Worm (Caenorhabditis elegans) whole organism, young adult: ENCODE results near the gene ZK930.7.
A peak's percentile ranks its signal among the peaks of the same experiment; 100 is the strongest.

Experiments
- D2030.7 ChIP-seq: fragments of 200-800 bp; sonication (Bioruptor generic); IDR thresholded peaks from 2 replicates; pipeline ENCODE4 v1.3.6; 2022; ENCODE audit warnings: missing genetic modification reagents, missing genetic modification characterization, missing compliant biosample characterization
- F49E8.2 ChIP-seq: sonication (generic microtip); optimal IDR thresholded peaks from 3 replicates; lab custom pipeline; 2017; ENCODE audit warnings: missing genetic modification characterization, mild to moderate bottlenecking, missing compliant biosample characterization, antibody characterized with exemption, moderate library complexity; ENCODE audit not compliant: insufficient read depth
- F57A8.1 ChIP-seq: fragments of 200-800 bp; sonication (Bioruptor generic); optimal IDR thresholded peaks from 2 replicates; lab custom pipeline; 2018; ENCODE audit warnings: mild to moderate bottlenecking, missing genetic modification characterization, moderate library complexity, missing compliant biosample characterization
- T07F8.4 ChIP-seq: sonication (generic microtip); optimal IDR thresholded peaks from 2 replicates; lab custom pipeline; 2016; ENCODE audit warnings: mild to moderate bottlenecking, missing genetic modification characterization, moderate library complexity, missing compliant biosample characterization
- Y53F4B.3 ChIP-seq: fragments of 200-800 bp; sonication (Bioruptor generic); IDR thresholded peaks from 2 replicates; pipeline ENCODE4 v1.3.6; 2022; ENCODE audit warnings: missing genetic modification reagents, missing genetic modification characterization, missing compliant biosample characterization
- ZK185.1 ChIP-seq: sonication (generic microtip); optimal IDR thresholded peaks from 2 replicates; lab custom pipeline; 2016; ENCODE audit warnings: mild to moderate bottlenecking, missing genetic modification characterization, missing compliant biosample characterization; ENCODE audit not compliant: poor library complexity, severe bottlenecking
- akir-1 ChIP-seq: fragments of 200-800 bp; sonication (Bioruptor generic); optimal IDR thresholded peaks from 2 replicates; lab custom pipeline; 2018; ENCODE audit warnings: mild to moderate bottlenecking, missing genetic modification characterization, moderate library complexity, missing compliant biosample characterization
- ama-1 ChIP-seq, 3 experiments: fragments of 150-350 bp in 1 of 3; sonication (generic microtip) in 2 of 3; optimal IDR thresholded peaks; 2 replicates each; lab custom pipeline; 2014 to 2018; ENCODE audit warnings: missing biosample characterization in 2 of 3, missing genetic modification characterization in 2 of 3, missing genetic modification reagents in 2 of 3
- athp-1 ChIP-seq: sonication (generic microtip); optimal IDR thresholded peaks from 2 replicates; lab custom pipeline; 2017; ENCODE audit warnings: mild to moderate bottlenecking, missing genetic modification characterization, missing compliant biosample characterization
- attf-5 ChIP-seq: fragments of 200-800 bp; sonication (Bioruptor generic); optimal IDR thresholded peaks from 2 replicates; lab custom pipeline; 2018; ENCODE audit warnings: mild to moderate bottlenecking, missing genetic modification characterization, missing compliant biosample characterization
- attf-6 ChIP-seq: fragments of 200-800 bp; sonication (Bioruptor generic); IDR thresholded peaks from 2 replicates; pipeline ENCODE4 v1.3.6; 2022; ENCODE audit warnings: missing genetic modification reagents, missing genetic modification characterization, missing compliant biosample characterization
- ccch-3 ChIP-seq: fragments of 200-800 bp; sonication (Bioruptor generic); optimal IDR thresholded peaks from 2 replicates; lab custom pipeline; 2018; ENCODE audit warnings: mild to moderate bottlenecking, missing genetic modification characterization, missing compliant biosample characterization
- ceh-100 ChIP-seq: fragments of 200-800 bp; sonication (Bioruptor generic); IDR thresholded peaks from 2 replicates; pipeline ENCODE4 v1.3.6; 2022; ENCODE audit warnings: missing genetic modification reagents, missing genetic modification characterization, missing compliant biosample characterization
- ceh-40 ChIP-seq: fragments of 200-800 bp; sonication (Bioruptor generic); IDR thresholded peaks from 2 replicates; pipeline ENCODE4 v1.3.6; 2022; ENCODE audit warnings: missing genetic modification characterization, missing compliant biosample characterization
- ceh-58 ChIP-seq: fragments of 200-800 bp; sonication (Bioruptor generic); IDR thresholded peaks from 2 replicates; pipeline ENCODE4 v1.3.6; 2022; ENCODE audit warnings: missing genetic modification characterization, missing compliant biosample characterization
- chd-7 ChIP-seq: sonication (generic microtip); optimal IDR thresholded peaks from 2 replicates; lab custom pipeline; 2016; ENCODE audit warnings: mild to moderate bottlenecking, missing genetic modification characterization, moderate library complexity, missing compliant biosample characterization
- dox-1 ChIP-seq: fragments of 200-800 bp; sonication (Bioruptor generic); IDR thresholded peaks from 2 replicates; pipeline ENCODE4 v1.3.6; 2022; ENCODE audit warnings: missing genetic modification reagents, missing genetic modification characterization, missing compliant biosample characterization
- efl-1 ChIP-seq: fragments of 150-350 bp; optimal IDR thresholded peaks from 2 replicates; lab custom pipeline; 2014; ENCODE audit warnings: missing biosample characterization, missing genetic modification reagents, missing genetic modification characterization
- egl-44 ChIP-seq: fragments of 200-800 bp; sonication (Bioruptor generic); IDR thresholded peaks from 2 replicates; pipeline ENCODE4 v1.3.6; 2022; ENCODE audit warnings: missing genetic modification reagents, missing genetic modification characterization, missing compliant biosample characterization
- egrh-3 ChIP-seq: fragments of 200-800 bp; sonication (Bioruptor generic); IDR thresholded peaks from 2 replicates; pipeline ENCODE4 v1.3.6; 2022; ENCODE audit warnings: missing genetic modification reagents, missing genetic modification characterization, missing compliant biosample characterization
- ekl-4 ChIP-seq: fragments of 200-800 bp; sonication (Bioruptor generic); IDR thresholded peaks from 2 replicates; pipeline ENCODE4 v1.3.6; 2022; ENCODE audit warnings: missing genetic modification reagents, missing genetic modification characterization, missing compliant biosample characterization
- gei-17 ChIP-seq: fragments of 200-800 bp; sonication (Bioruptor generic); optimal IDR thresholded peaks from 2 replicates; lab custom pipeline; 2018; ENCODE audit warnings: mild to moderate bottlenecking, missing genetic modification characterization, missing compliant biosample characterization
- him-1 ChIP-seq: sonication (generic microtip); optimal IDR thresholded peaks from 2 replicates; lab custom pipeline; 2016; ENCODE audit warnings: missing genotype, missing genetic modification reagents, missing genetic modification characterization, missing compliant biosample characterization
- hrde-1 ChIP-seq: sonication (generic microtip); optimal IDR thresholded peaks from 2 replicates; lab custom pipeline; 2016; ENCODE audit warnings: missing genetic modification characterization, mild to moderate bottlenecking, missing compliant biosample characterization, moderate library complexity, missing genotype, missing genetic modification reagents, borderline replicate concordance
- let-526 ChIP-seq: fragments of 200-800 bp; sonication (Bioruptor generic); IDR thresholded peaks from 2 replicates; pipeline ENCODE4 v1.3.6; 2022; ENCODE audit warnings: missing genetic modification reagents, missing genetic modification characterization, missing compliant biosample characterization
- let-607 ChIP-seq, 2 experiments: fragments of 200-800 bp in 1 of 2; sonication (Bioruptor generic) in 1 of 2; sonication (generic microtip) in 1 of 2; optimal IDR thresholded peaks; 2 replicates each; lab custom pipeline; 2016 to 2018; ENCODE audit warnings: mild to moderate bottlenecking in 2 of 2, missing compliant biosample characterization in 2 of 2, missing genetic modification characterization in 2 of 2, moderate library complexity in 2 of 2, missing genotype in 1 of 2
- lir-1 ChIP-seq: fragments of 200-800 bp; sonication (Bioruptor generic); conservative IDR thresholded peaks from 2 replicates; pipeline ENCODE4 v1.3.6; 2022; ENCODE audit warnings: missing genetic modification reagents, missing genetic modification characterization, missing compliant biosample characterization
- lsl-1 ChIP-seq: fragments of 200-800 bp; sonication (Bioruptor generic); optimal IDR thresholded peaks from 2 replicates; lab custom pipeline; 2018; ENCODE audit warnings: mild to moderate bottlenecking, missing genetic modification characterization, moderate library complexity, missing compliant biosample characterization
- lsy-27 ChIP-seq: sonication (generic microtip); optimal IDR thresholded peaks from 2 replicates; lab custom pipeline; 2017; ENCODE audit warnings: missing genetic modification characterization, mild to moderate bottlenecking, missing compliant biosample characterization, antibody characterized with exemption, missing genotype, borderline replicate concordance; ENCODE audit not compliant: insufficient read depth
- madf-10 ChIP-seq: sonication (generic microtip); optimal IDR thresholded peaks from 2 replicates; lab custom pipeline; 2016; ENCODE audit warnings: mild to moderate bottlenecking, missing genetic modification characterization, missing compliant biosample characterization
- madf-8 ChIP-seq: fragments of 200-800 bp; sonication (Bioruptor generic); conservative IDR thresholded peaks from 2 replicates; pipeline ENCODE4 v1.3.6; 2022; ENCODE audit warnings: missing genetic modification reagents, missing genetic modification characterization, missing compliant biosample characterization
- mcd-1 ChIP-seq: fragments of 200-800 bp; sonication (Bioruptor generic); IDR thresholded peaks from 2 replicates; pipeline ENCODE4 v1.3.6; 2022; ENCODE audit warnings: missing genetic modification reagents, missing genetic modification characterization, missing compliant biosample characterization
- mxl-1 ChIP-seq: sonication (generic microtip); optimal IDR thresholded peaks from 2 replicates; lab custom pipeline; 2016; ENCODE audit warnings: missing genetic modification characterization, missing compliant biosample characterization
- nfya-2 ChIP-seq: fragments of 200-800 bp; sonication (Bioruptor generic); IDR thresholded peaks from 2 replicates; pipeline ENCODE4 v1.3.6; 2022; ENCODE audit warnings: missing genetic modification reagents, missing genetic modification characterization, missing compliant biosample characterization
- nhr-179 ChIP-seq: sonication (generic microtip); optimal IDR thresholded peaks from 2 replicates; lab custom pipeline; 2016; ENCODE audit warnings: mild to moderate bottlenecking, missing genetic modification characterization, missing compliant biosample characterization
- nhr-27 ChIP-seq: fragments of 200-800 bp; sonication (Bioruptor generic); optimal IDR thresholded peaks from 2 replicates; lab custom pipeline; 2018; ENCODE audit warnings: mild to moderate bottlenecking, missing genetic modification characterization, moderate library complexity, missing compliant biosample characterization
- nhr-90 ChIP-seq: sonication (generic microtip); optimal IDR thresholded peaks from 2 replicates; lab custom pipeline; 2016; ENCODE audit warnings: missing genotype, mild to moderate bottlenecking, missing genetic modification characterization, missing compliant biosample characterization
- pbrm-1 ChIP-seq: fragments of 200-800 bp; sonication (Bioruptor generic); IDR thresholded peaks from 2 replicates; pipeline ENCODE4 v1.3.6; 2022; ENCODE audit warnings: missing genetic modification reagents, missing genetic modification characterization, missing compliant biosample characterization
- sea-2 ChIP-seq: fragments of 200-800 bp; sonication (Bioruptor generic); IDR thresholded peaks from 2 replicates; pipeline ENCODE4 v1.3.6; 2022; ENCODE audit warnings: missing genetic modification characterization, missing compliant biosample characterization
- snpc-1.1 ChIP-seq: sonication (generic microtip); optimal IDR thresholded peaks from 2 replicates; lab custom pipeline; 2017; ENCODE audit warnings: missing genetic modification characterization, mild to moderate bottlenecking, missing compliant biosample characterization, antibody characterized with exemption, moderate library complexity, missing genotype, missing genetic modification reagents; ENCODE audit not compliant: insufficient read depth
- tbx-9 ChIP-seq: sonication (generic microtip); optimal IDR thresholded peaks from 2 replicates; lab custom pipeline; 2016; ENCODE audit warnings: borderline replicate concordance, missing genetic modification characterization, inconsistent platforms, missing compliant biosample characterization
- tlf-1 ChIP-seq: fragments of 200-800 bp; sonication (Bioruptor generic); optimal IDR thresholded peaks from 2 replicates; lab custom pipeline; 2018; ENCODE audit warnings: mild to moderate bottlenecking, missing genetic modification characterization, missing compliant biosample characterization
- unc-130 ChIP-seq: sonication (generic microtip); optimal IDR thresholded peaks from 2 replicates; lab custom pipeline; 2016; ENCODE audit warnings: missing genetic modification reagents, missing genetic modification characterization, missing compliant biosample characterization
- zfh-2 ChIP-seq: fragments of 200-800 bp; sonication (Bioruptor generic); conservative IDR thresholded peaks from 2 replicates; pipeline ENCODE4 v1.3.6; 2022; ENCODE audit warnings: missing genetic modification reagents, missing genetic modification characterization, missing compliant biosample characterization
- ztf-18 ChIP-seq: sonication (generic microtip); optimal IDR thresholded peaks from 2 replicates; lab custom pipeline; 2016; ENCODE audit warnings: missing genotype, mild to moderate bottlenecking, missing genetic modification characterization, missing compliant biosample characterization
- ztf-25 ChIP-seq: fragments of 200-800 bp; sonication (Bioruptor generic); IDR thresholded peaks from 2 replicates; pipeline ENCODE4 v1.3.6; 2022; ENCODE audit warnings: missing genetic modification reagents, missing genetic modification characterization, missing compliant biosample characterization
- ztf-26 ChIP-seq: sonication (generic microtip); optimal IDR thresholded peaks from 2 replicates; lab custom pipeline; 2017; ENCODE audit warnings: missing genetic modification characterization, missing compliant biosample characterization
- ztf-3 ChIP-seq: fragments of 200-800 bp; sonication (Bioruptor generic); optimal IDR thresholded peaks from 2 replicates; lab custom pipeline; 2018; ENCODE audit warnings: mild to moderate bottlenecking, missing genetic modification characterization, missing compliant biosample characterization

The ZK930.7 gene

DNA sequence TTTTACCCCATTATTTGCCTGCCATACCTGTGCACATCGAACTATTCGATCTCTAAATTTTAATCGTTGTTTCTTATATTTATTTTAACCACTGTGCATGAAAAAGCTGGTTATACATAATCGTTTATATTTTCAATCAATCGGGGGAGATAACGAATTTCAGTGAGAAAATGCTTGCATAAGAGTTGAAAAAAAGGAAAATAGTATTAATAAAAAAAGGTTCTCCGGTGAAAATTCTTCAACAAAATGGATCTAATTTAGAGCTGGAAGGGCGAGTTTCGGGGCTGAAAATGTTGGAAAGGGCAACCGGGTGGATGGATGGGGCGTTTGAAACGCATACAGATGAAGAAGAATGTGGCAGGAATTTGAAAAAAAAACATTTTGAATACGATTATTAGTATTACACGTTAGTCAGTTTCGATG is 3.1 kb downstream of the ZK930.7 start (continued):
- no peak for TF ChIP-seq nfya-2 (GFP tag; lab: Robert Waterston, UW)
- peak; percentile 31 for TF ChIP-seq mxl-1 (tag; lab: Kevin White, UChicago)
- TF ChIP-seq efl-1 (GFP tag; lab: Kevin White, UChicago) = peak; percentile 28
- no peak for TF ChIP-seq let-526 (GFP tag; lab: Robert Waterston, UW)
- TF ChIP-seq ceh-40 = peak; percentile 72; the same call in 1 of the 2 replicates
- TF ChIP-seq nhr-27 = no peak
- TF ChIP-seq ztf-18 (tag; lab: Kevin White, UChicago) = peak; percentile 28
- peak; percentile 77 for TF ChIP-seq pbrm-1 (GFP tag; lab: Robert Waterston, UW)
- no peak for TF ChIP-seq attf-5 (GFP tag; lab: Kevin White, UChicago)
- peak; percentile 53 for TF ChIP-seq snpc-1.1 (tag; lab: Kevin White, UChicago)
- peak; percentile 60 for TF ChIP-seq D2030.7 (GFP tag; lab: Robert Waterston, UW)
- TF ChIP-seq unc-130 = peak; percentile 95
- no peak for TF ChIP-seq lir-1
- no peak for TF ChIP-seq egl-44 (GFP tag; lab: Robert Waterston, UW)
- TF ChIP-seq nhr-179 (tag; lab: Kevin White, UChicago) = no peak
- TF ChIP-seq T07F8.4 = peak; percentile 43
- no peak for TF ChIP-seq ZK185.1
- TF ChIP-seq zfh-2 = no peak
- peak; percentile 45 for TF ChIP-seq chd-7 (tag; lab: Kevin White, UChicago)
- peak; percentile 73; the same call in 1 of the 2 replicates for TF ChIP-seq ceh-58 (GFP tag; lab: Robert Waterston, UW)
- no peak for TF ChIP-seq Y53F4B.3
- TF ChIP-seq ztf-25 = no peak
- TF ChIP-seq egrh-3 (GFP tag; lab: Robert Waterston, UW) = no peak
- TF ChIP-seq lsy-27 (tag; lab: Kevin White, UChicago) = no peak
- TF ChIP-seq ztf-3 (GFP tag; lab: Kevin White, UChicago) = no peak
- no peak for TF ChIP-seq ztf-26 (tag; lab: Kevin White, UChicago)
- TF ChIP-seq madf-8 (GFP tag; lab: Robert Waterston, UW) = no peak; the same call in 1 of the 2 replicates
- no peak for TF ChIP-seq let-607 (tag; optimal IDR thresholded peaks at IDR 0.05; lab: Kevin White, UChicago)
- peak; percentile 97 for TF ChIP-seq hrde-1 (tag; lab: Kevin White, UChicago)
- TF ChIP-seq ceh-100 = peak; percentile 64
- TF ChIP-seq athp-1 (tag; lab: Kevin White, UChicago) = peak; percentile 91
- peak; percentile 94 for TF ChIP-seq F49E8.2 (tag; lab: Kevin White, UChicago)
- peak; percentile 84 for TF ChIP-seq attf-6 (GFP tag; lab: Robert Waterston, UW)
- no peak for TF ChIP-seq sea-2 (GFP tag; lab: Robert Waterston, UW)
- peak; percentile 38; the same call in 1 of the 2 replicates for TF ChIP-seq dox-1 (GFP tag; lab: Robert Waterston, UW)
- TF ChIP-seq mcd-1 (GFP tag; lab: Robert Waterston, UW) = peak; percentile 59
- TF ChIP-seq F57A8.1 (GFP tag; lab: Kevin White, UChicago) = no peak
- no peak for TF ChIP-seq ama-1 (optimal IDR thresholded peaks at IDR 0.05; lab: Kevin White, UChicago)
- peak; percentile 7 to 93 for TF ChIP-seq ama-1 (GFP tag; optimal IDR thresholded peaks at IDR 0.05; lab: Kevin White, UChicago)
- peak; percentile 11 for TF ChIP-seq nhr-90 (tag; lab: Kevin White, UChicago)
- no peak for TF ChIP-seq madf-10
- peak; percentile 93 for TF ChIP-seq ekl-4 (GFP tag; lab: Robert Waterston, UW)
- no peak for TF ChIP-seq gei-17 (GFP tag; lab: Kevin White, UChicago)
- peak; percentile 82 for TF ChIP-seq tlf-1 (GFP tag; lab: Kevin White, UChicago)
- peak; percentile 61 for TF ChIP-seq lsl-1 (GFP tag; lab: Kevin White, UChicago)
- TF ChIP-seq him-1 (tag; lab: Kevin White, UChicago) = peak; percentile 74
- TF ChIP-seq akir-1 (GFP tag; lab: Kevin White, UChicago) = no peak
- TF ChIP-seq tbx-9 (tag; lab: Kevin White, UChicago) = peak; percentile 83
- no peak for TF ChIP-seq ccch-3 (GFP tag; lab: Kevin White, UChicago)
